Fruit fly (Drosophila melanogaster) whole organism, embryonic: Measurements from ENCODE around the gene natalisin.

Source experiments
- CG2116 ChIP-seq: fragments of 200-800 bp; sonication (Bioruptor generic); optimal IDR thresholded peaks from 3 replicates; lab custom pipeline; 2018; ENCODE audit warnings: missing biosample characterization, mild to moderate bottlenecking, missing genetic modification characterization
- CG2712 ChIP-seq: fragments of 200-800 bp; optimal IDR thresholded peaks from 3 replicates; lab custom pipeline; 2019; ENCODE audit warnings: missing biosample characterization, mild to moderate bottlenecking, missing genetic modification characterization, moderate library complexity
- CG43689 ChIP-seq: fragments of 200-800 bp; sonication (Bioruptor generic); IDR thresholded peaks from 2 replicates; pipeline ENCODE4 v1.3.6; 2022; ENCODE audit warnings: missing biosample characterization, missing genetic modification characterization
- Dll ChIP-seq: fragments of 200-800 bp; sonication (Bioruptor generic); IDR thresholded peaks from 4 replicates; pipeline ENCODE4 v1.3.6; 2022; ENCODE audit warnings: missing biosample characterization, missing genetic modification characterization; ENCODE audit not compliant: partially characterized antibody
- PHDP ChIP-seq: fragments of 200-800 bp; sonication (Bioruptor generic); optimal IDR thresholded peaks from 3 replicates; lab custom pipeline; 2018; ENCODE audit warnings: missing biosample characterization, mild to moderate bottlenecking, missing genetic modification characterization, moderate library complexity
- corto ChIP-seq: fragments of 200-800 bp; sonication (Bioruptor generic); optimal IDR thresholded peaks from 2 replicates; lab custom pipeline; 2016; ENCODE audit warnings: missing biosample characterization, mild to moderate bottlenecking, missing genetic modification characterization, moderate library complexity
- sug ChIP-seq: fragments of 200-800 bp; optimal IDR thresholded peaks from 2 replicates; lab custom pipeline; 2019; ENCODE audit warnings: missing biosample characterization, mild to moderate bottlenecking, missing genetic modification characterization, moderate library complexity

DNA sequence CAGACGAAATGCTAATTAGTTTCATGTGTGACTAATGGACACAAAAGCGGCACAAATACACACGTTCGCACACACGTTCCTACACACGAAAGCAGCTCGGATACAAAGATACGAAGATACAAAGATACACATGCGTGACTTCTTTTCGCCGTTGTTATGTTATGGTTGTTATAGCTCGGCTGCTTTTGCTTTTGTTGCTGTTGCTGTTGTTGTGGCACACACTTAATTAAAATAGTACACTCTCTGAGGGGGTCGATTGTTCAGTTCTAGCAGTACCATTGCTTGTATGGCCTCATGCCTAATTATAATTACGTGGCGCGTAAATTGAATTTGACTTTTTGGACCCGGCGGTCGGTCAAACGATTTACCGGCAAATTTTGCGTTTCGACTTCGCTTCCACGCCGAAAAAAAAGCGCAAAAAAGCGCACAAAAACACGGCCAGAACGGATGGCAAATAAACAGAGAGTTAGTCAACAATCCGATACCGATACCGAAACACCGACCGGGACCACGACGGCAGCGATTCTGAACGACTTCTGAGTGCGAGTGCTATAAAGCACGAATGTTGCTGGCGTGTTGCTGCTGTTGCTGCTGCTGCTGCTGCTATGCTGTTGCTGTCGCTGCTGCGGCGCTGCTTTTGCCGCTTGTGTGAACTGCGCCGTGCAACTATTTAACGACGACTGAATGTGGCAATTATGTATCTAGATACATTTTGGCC lies 48.8 kb upstream of the natalisin start:
- TF ChIP-seq corto (GFP tag; lab: Kevin White, UChicago) (no peak), CG2712 (tag; lab: Kevin White, UChicago) (no peak), CG43689 (GFP tag; lab: Robert Waterston, UW) (no peak), sug (tag; lab: Kevin White, UChicago) (no peak), PHDP (tag; lab: Kevin White, UChicago) (no peak), Dll (GFP tag; lab: Robert Waterston, UW) (no peak), CG2116 (no peak)
